Worm (Caenorhabditis elegans) whole organism, young adult: ENCODE data around the gene rsf-1.
A peak's percentile ranks its signal among the peaks of the same experiment; 100 is the strongest.

Experiments
- B0336.3 ChIP-seq: fragments of 200-800 bp; sonication (Bioruptor generic); IDR thresholded peaks from 2 replicates; pipeline ENCODE4 v1.3.6; 2022; ENCODE audit warnings: missing genetic modification characterization, missing compliant biosample characterization
- D2030.7 ChIP-seq: fragments of 200-800 bp; sonication (Bioruptor generic); IDR thresholded peaks from 2 replicates; pipeline ENCODE4 v1.3.6; 2022; ENCODE audit warnings: missing genetic modification reagents, missing genetic modification characterization, missing compliant biosample characterization
- F22D6.2 ChIP-seq: sonication (generic microtip); optimal IDR thresholded peaks from 2 replicates; lab custom pipeline; 2016; ENCODE audit warnings: mild to moderate bottlenecking, missing genetic modification characterization, missing compliant biosample characterization
- F33H1.4 ChIP-seq: fragments of 200-800 bp; sonication (Bioruptor generic); IDR thresholded peaks from 2 replicates; pipeline ENCODE4 v1.3.6; 2022; ENCODE audit warnings: missing genetic modification reagents, missing genetic modification characterization, missing compliant biosample characterization
- F57C9.4 ChIP-seq: sonication (generic microtip); optimal IDR thresholded peaks from 2 replicates; lab custom pipeline; 2017; ENCODE audit warnings: mild to moderate bottlenecking, missing genetic modification characterization, missing compliant biosample characterization
- K11D2.4 ChIP-seq: fragments of 200-800 bp; sonication (Bioruptor generic); IDR thresholded peaks from 2 replicates; pipeline ENCODE4 v1.3.6; 2022; ENCODE audit warnings: missing genetic modification reagents, missing genetic modification characterization, missing compliant biosample characterization
- K12H6.12 ChIP-seq: fragments of 200-800 bp; sonication (Bioruptor generic); optimal IDR thresholded peaks from 2 replicates; lab custom pipeline; 2018; ENCODE audit warnings: mild to moderate bottlenecking, missing genetic modification characterization, missing compliant biosample characterization
- Y56A3A.18 ChIP-seq: fragments of 200-800 bp; sonication (Bioruptor generic); IDR thresholded peaks from 2 replicates; pipeline ENCODE4 v1.3.6; 2022; ENCODE audit warnings: missing genetic modification reagents, missing genetic modification characterization, missing compliant biosample characterization
- ama-1 ChIP-seq, 3 experiments: fragments of 150-350 bp in 1 of 3; sonication (generic microtip) in 2 of 3; optimal IDR thresholded peaks; 2 replicates each; lab custom pipeline; 2014 to 2018; ENCODE audit warnings: missing biosample characterization in 2 of 3, missing genetic modification characterization in 2 of 3, missing genetic modification reagents in 2 of 3
- athp-1 ChIP-seq: sonication (generic microtip); optimal IDR thresholded peaks from 2 replicates; lab custom pipeline; 2017; ENCODE audit warnings: mild to moderate bottlenecking, missing genetic modification characterization, missing compliant biosample characterization
- ceh-58 ChIP-seq: fragments of 200-800 bp; sonication (Bioruptor generic); IDR thresholded peaks from 2 replicates; pipeline ENCODE4 v1.3.6; 2022; ENCODE audit warnings: missing genetic modification characterization, missing compliant biosample characterization
- ceh-79 ChIP-seq: sonication (generic microtip); optimal IDR thresholded peaks from 2 replicates; lab custom pipeline; 2017; ENCODE audit warnings: mild to moderate bottlenecking, missing genetic modification characterization, missing compliant biosample characterization
- ceh-91 ChIP-seq: fragments of 200-800 bp; sonication (Bioruptor generic); IDR thresholded peaks from 2 replicates; pipeline ENCODE4 v1.3.6; 2022; ENCODE audit warnings: missing genetic modification reagents, missing genetic modification characterization, missing compliant biosample characterization
- die-1 ChIP-seq: sonication (generic microtip); optimal IDR thresholded peaks from 2 replicates; lab custom pipeline; 2016; ENCODE audit warnings: missing genotype, mild to moderate bottlenecking, missing genetic modification characterization, missing compliant biosample characterization
- dox-1 ChIP-seq: fragments of 200-800 bp; sonication (Bioruptor generic); IDR thresholded peaks from 2 replicates; pipeline ENCODE4 v1.3.6; 2022; ENCODE audit warnings: missing genetic modification reagents, missing genetic modification characterization, missing compliant biosample characterization
- efl-1 ChIP-seq: fragments of 150-350 bp; optimal IDR thresholded peaks from 2 replicates; lab custom pipeline; 2014; ENCODE audit warnings: missing biosample characterization, missing genetic modification reagents, missing genetic modification characterization
- egrh-3 ChIP-seq: fragments of 200-800 bp; sonication (Bioruptor generic); IDR thresholded peaks from 2 replicates; pipeline ENCODE4 v1.3.6; 2022; ENCODE audit warnings: missing genetic modification reagents, missing genetic modification characterization, missing compliant biosample characterization
- ekl-4 ChIP-seq: fragments of 200-800 bp; sonication (Bioruptor generic); IDR thresholded peaks from 2 replicates; pipeline ENCODE4 v1.3.6; 2022; ENCODE audit warnings: missing genetic modification reagents, missing genetic modification characterization, missing compliant biosample characterization
- ets-4 ChIP-seq: fragments of 200-800 bp; sonication (Bioruptor generic); optimal IDR thresholded peaks from 2 replicates; lab custom pipeline; 2018; ENCODE audit warnings: mild to moderate bottlenecking, missing genetic modification characterization, missing compliant biosample characterization
- him-1 ChIP-seq: sonication (generic microtip); optimal IDR thresholded peaks from 2 replicates; lab custom pipeline; 2016; ENCODE audit warnings: missing genotype, missing genetic modification reagents, missing genetic modification characterization, missing compliant biosample characterization
- hlh-26 ChIP-seq: fragments of 200-800 bp; sonication (Bioruptor generic); conservative IDR thresholded peaks from 2 replicates; pipeline ENCODE4 v1.3.6; 2022; ENCODE audit warnings: missing genetic modification reagents, missing genetic modification characterization, missing compliant biosample characterization
- hrde-1 ChIP-seq: sonication (generic microtip); optimal IDR thresholded peaks from 2 replicates; lab custom pipeline; 2016; ENCODE audit warnings: missing genetic modification characterization, mild to moderate bottlenecking, missing compliant biosample characterization, moderate library complexity, missing genotype, missing genetic modification reagents, borderline replicate concordance
- let-526 ChIP-seq: fragments of 200-800 bp; sonication (Bioruptor generic); IDR thresholded peaks from 2 replicates; pipeline ENCODE4 v1.3.6; 2022; ENCODE audit warnings: missing genetic modification reagents, missing genetic modification characterization, missing compliant biosample characterization
- let-607 ChIP-seq, 2 experiments: fragments of 200-800 bp in 1 of 2; sonication (Bioruptor generic) in 1 of 2; sonication (generic microtip) in 1 of 2; optimal IDR thresholded peaks; 2 replicates each; lab custom pipeline; 2016 to 2018; ENCODE audit warnings: mild to moderate bottlenecking in 2 of 2, missing compliant biosample characterization in 2 of 2, missing genetic modification characterization in 2 of 2, moderate library complexity in 2 of 2, missing genotype in 1 of 2
- lin-54 ChIP-seq: fragments of 200-800 bp; sonication (Bioruptor generic); optimal IDR thresholded peaks from 2 replicates; lab custom pipeline; 2018; ENCODE audit warnings: mild to moderate bottlenecking, missing genetic modification characterization, missing compliant biosample characterization
- lsl-1 ChIP-seq: fragments of 200-800 bp; sonication (Bioruptor generic); optimal IDR thresholded peaks from 2 replicates; lab custom pipeline; 2018; ENCODE audit warnings: mild to moderate bottlenecking, missing genetic modification characterization, moderate library complexity, missing compliant biosample characterization
- lsy-27 ChIP-seq: sonication (generic microtip); optimal IDR thresholded peaks from 2 replicates; lab custom pipeline; 2017; ENCODE audit warnings: missing genetic modification characterization, mild to moderate bottlenecking, missing compliant biosample characterization, antibody characterized with exemption, missing genotype, borderline replicate concordance; ENCODE audit not compliant: insufficient read depth
- madf-8 ChIP-seq: fragments of 200-800 bp; sonication (Bioruptor generic); conservative IDR thresholded peaks from 2 replicates; pipeline ENCODE4 v1.3.6; 2022; ENCODE audit warnings: missing genetic modification reagents, missing genetic modification characterization, missing compliant biosample characterization
- mcd-1 ChIP-seq: fragments of 200-800 bp; sonication (Bioruptor generic); IDR thresholded peaks from 2 replicates; pipeline ENCODE4 v1.3.6; 2022; ENCODE audit warnings: missing genetic modification reagents, missing genetic modification characterization, missing compliant biosample characterization
- nhr-120 ChIP-seq: fragments of 200-800 bp; sonication (Bioruptor generic); IDR thresholded peaks from 2 replicates; pipeline ENCODE4 v1.3.6; 2022; ENCODE audit warnings: missing genetic modification characterization, missing compliant biosample characterization
- nhr-179 ChIP-seq: sonication (generic microtip); optimal IDR thresholded peaks from 2 replicates; lab custom pipeline; 2016; ENCODE audit warnings: mild to moderate bottlenecking, missing genetic modification characterization, missing compliant biosample characterization
- nhr-90 ChIP-seq: sonication (generic microtip); optimal IDR thresholded peaks from 2 replicates; lab custom pipeline; 2016; ENCODE audit warnings: missing genotype, mild to moderate bottlenecking, missing genetic modification characterization, missing compliant biosample characterization
- pha-4 ChIP-seq: fragments of 150-350 bp; sonication (generic microtip); optimal IDR thresholded peaks from 2 replicates; lab custom pipeline; 2014; ENCODE audit warnings: missing biosample characterization, missing genetic modification reagents, missing genetic modification characterization
- rec-8 ChIP-seq, 2 experiments: sonication (generic microtip); optimal IDR thresholded peaks; 2 replicates each; lab custom pipeline; 2016; ENCODE audit warnings: mild to moderate bottlenecking in 2 of 2, missing genetic modification characterization in 2 of 2, missing genetic modification reagents in 2 of 2, missing genotype in 2 of 2, missing biosample characterization in 1 of 2, missing compliant biosample characterization in 1 of 2, moderate library complexity in 1 of 2
- repo-1 ChIP-seq: sonication (generic microtip); optimal IDR thresholded peaks from 2 replicates; lab custom pipeline; 2017; ENCODE audit warnings: mild to moderate bottlenecking, missing genetic modification characterization, missing compliant biosample characterization
- snpc-1.1 ChIP-seq: sonication (generic microtip); optimal IDR thresholded peaks from 2 replicates; lab custom pipeline; 2017; ENCODE audit warnings: missing genetic modification characterization, mild to moderate bottlenecking, missing compliant biosample characterization, antibody characterized with exemption, moderate library complexity, missing genotype, missing genetic modification reagents; ENCODE audit not compliant: insufficient read depth
- snpc-3.4 ChIP-seq: sonication (generic microtip); optimal IDR thresholded peaks from 2 replicates; lab custom pipeline; 2017; ENCODE audit warnings: missing genetic modification characterization, mild to moderate bottlenecking, missing compliant biosample characterization, antibody characterized with exemption, moderate library complexity, missing genotype, missing genetic modification reagents
- snpc-4 ChIP-seq, 5 experiments: fragments of 150-350 bp in 1 of 5; sonication (generic microtip) in 4 of 5; optimal IDR thresholded peaks; 2 replicates each; lab custom pipeline; 2014 to 2018; ENCODE audit warnings: missing genetic modification characterization in 5 of 5, missing biosample characterization in 3 of 5, antibody characterized with exemption in 2 of 5, mild to moderate bottlenecking in 2 of 5, missing compliant biosample characterization in 2 of 5, missing genotype in 2 of 5, moderate library complexity in 2 of 5, missing genetic modification reagents in 1 of 5
- somi-1 ChIP-seq: fragments of 200-800 bp; sonication (Bioruptor generic); optimal IDR thresholded peaks from 2 replicates; lab custom pipeline; 2018; ENCODE audit warnings: mild to moderate bottlenecking, missing genetic modification characterization, missing compliant biosample characterization
- tbp1 ChIP-seq: fragments of 200-800 bp; sonication (Bioruptor generic); optimal IDR thresholded peaks from 2 replicates; lab custom pipeline; 2018; ENCODE audit warnings: mild to moderate bottlenecking, missing genetic modification characterization, missing compliant biosample characterization
- tbx-9 ChIP-seq: sonication (generic microtip); optimal IDR thresholded peaks from 2 replicates; lab custom pipeline; 2016; ENCODE audit warnings: borderline replicate concordance, missing genetic modification characterization, inconsistent platforms, missing compliant biosample characterization
- unc-130 ChIP-seq: sonication (generic microtip); optimal IDR thresholded peaks from 2 replicates; lab custom pipeline; 2016; ENCODE audit warnings: missing genetic modification reagents, missing genetic modification characterization, missing compliant biosample characterization
- xnd-1 ChIP-seq: sonication (generic microtip); optimal IDR thresholded peaks from 2 replicates; lab custom pipeline; 2016; ENCODE audit warnings: missing genotype, missing genetic modification reagents, missing genetic modification characterization, missing compliant biosample characterization
- ztf-18 ChIP-seq: sonication (generic microtip); optimal IDR thresholded peaks from 2 replicates; lab custom pipeline; 2016; ENCODE audit warnings: missing genotype, mild to moderate bottlenecking, missing genetic modification characterization, missing compliant biosample characterization
- ztf-6 ChIP-seq: fragments of 200-800 bp; sonication (Bioruptor generic); IDR thresholded peaks from 2 replicates; pipeline ENCODE4 v1.3.6; 2022; ENCODE audit warnings: missing genetic modification reagents, missing genetic modification characterization, missing compliant biosample characterization

Gene rsf-1

DNA sequence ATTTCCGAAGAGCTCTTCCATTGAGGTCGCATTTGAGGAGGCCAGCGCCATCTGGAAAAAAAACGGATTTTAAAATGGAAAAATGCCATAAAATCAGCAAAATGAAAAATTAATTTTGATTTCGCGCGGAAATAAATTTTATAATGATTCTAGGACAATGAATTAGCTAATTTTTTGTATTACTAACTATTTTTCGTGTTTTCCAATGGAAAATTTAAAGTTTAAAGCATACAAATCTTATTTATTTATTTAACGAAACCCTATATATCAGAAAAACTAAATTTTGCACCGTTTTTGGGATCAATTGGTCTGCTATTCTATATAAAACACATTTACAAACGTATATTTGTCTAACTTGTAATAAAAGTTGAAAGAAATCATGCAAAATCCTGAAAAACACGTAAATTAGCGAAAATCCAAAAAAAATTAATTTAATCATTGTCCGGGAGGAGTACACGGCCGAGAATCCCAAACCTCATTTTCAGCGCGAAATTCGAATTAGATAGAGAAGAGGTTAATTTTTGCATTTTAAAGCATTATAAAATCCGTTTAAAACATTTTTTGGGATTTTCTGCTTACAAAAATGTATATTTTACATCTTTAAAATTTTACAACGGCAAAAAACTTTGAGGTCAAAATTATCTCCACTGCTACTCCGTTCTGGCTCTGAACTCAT, 16.0 kb upstream of the rsf-1 start, which contains the start of gene C47G2.3 (continued):
- TF ChIP-seq K11D2.4 (GFP tag; lab: Robert Waterston, UW) = no peak
- TF ChIP-seq ceh-58 (GFP tag; lab: Robert Waterston, UW) = no peak
- peak; percentile 70 for TF ChIP-seq snpc-3.4 (tag; lab: Kevin White, UChicago)
- TF ChIP-seq madf-8 = peak; percentile 25
- TF ChIP-seq F22D6.2 = no peak
- no peak for TF ChIP-seq hlh-26
- TF ChIP-seq xnd-1 = peak; percentile 42
- peak; percentile 31; the same call in 1 of the 2 replicates for TF ChIP-seq dox-1 (GFP tag; lab: Robert Waterston, UW)
- TF ChIP-seq unc-130 (GFP tag; lab: Kevin White, UChicago) = peak; percentile 72
- TF ChIP-seq pha-4 (tag; lab: Kevin White, UChicago) = no peak
- TF ChIP-seq D2030.7 (GFP tag; lab: Robert Waterston, UW) = peak; percentile 56
- peak; percentile 25 for TF ChIP-seq snpc-4 (GFP tag; optimal IDR thresholded peaks at IDR 0.05; lab: Kevin White, UChicago)
- TF ChIP-seq snpc-4 (tag; optimal IDR thresholded peaks at IDR 0.05; lab: Kevin White, UChicago) = peak in 2 of 4 experiments; percentile 45 to 49
- peak; percentile 38 for TF ChIP-seq him-1 (tag; lab: Kevin White, UChicago)
- no peak for TF ChIP-seq tbx-9
- peak; percentile 86 for TF ChIP-seq lin-54 (GFP tag; lab: Kevin White, UChicago)
- no peak for TF ChIP-seq ztf-6 (GFP tag; lab: Robert Waterston, UW)
- no peak for TF ChIP-seq ceh-79
- TF ChIP-seq ama-1 (optimal IDR thresholded peaks at IDR 0.05; lab: Kevin White, UChicago) = no peak
- peak in 1 of 2 experiments; percentile 6 for TF ChIP-seq ama-1 (GFP tag; optimal IDR thresholded peaks at IDR 0.05; lab: Kevin White, UChicago)
- TF ChIP-seq tbp1 (GFP tag; lab: Kevin White, UChicago) = peak; percentile 18
- no peak for TF ChIP-seq Y56A3A.18 (GFP tag; lab: Robert Waterston, UW)
- no peak for TF ChIP-seq somi-1 (GFP tag; lab: Kevin White, UChicago)
- TF ChIP-seq nhr-179 (tag; lab: Kevin White, UChicago) = no peak
- peak; percentile 55 for TF ChIP-seq efl-1 (GFP tag; lab: Kevin White, UChicago)
- TF ChIP-seq let-607 (tag; optimal IDR thresholded peaks at IDR 0.05; lab: Kevin White, UChicago) = peak in 1 of 2 experiments; percentile 51
- TF ChIP-seq repo-1 = no peak
- peak; percentile 49 for TF ChIP-seq lsl-1 (GFP tag; lab: Kevin White, UChicago)
- peak in 1 of 2 experiments; percentile 25 for TF ChIP-seq rec-8 (tag; optimal IDR thresholded peaks at IDR 0.05; lab: Kevin White, UChicago)
- no peak for TF ChIP-seq K12H6.12
- TF ChIP-seq lsy-27 (tag; lab: Kevin White, UChicago) = no peak
- no peak for TF ChIP-seq snpc-1.1 (tag; lab: Kevin White, UChicago)
- TF ChIP-seq ztf-18 = peak; percentile 20

- TF ChIP-seq egrh-3 (GFP tag; lab: Robert Waterston, UW) (no peak), nhr-120 (GFP tag; lab: Robert Waterston, UW) (no peak), die-1 (tag; lab: Kevin White, UChicago) (no peak), let-526 (GFP tag; lab: Robert Waterston, UW) (no peak), hrde-1 (no peak), lin-54 (GFP tag; lab: Kevin White, UChicago) (peak; percentile 64), D2030.7 (GFP tag; lab: Robert Waterston, UW) (peak; percentile 48), let-607 (tag; optimal IDR thresholded peaks at IDR 0.05; lab: Kevin White, UChicago) (no peak), ets-4 (GFP tag; lab: Kevin White, UChicago) (no peak), ceh-91 (GFP tag; lab: Robert Waterston, UW) (peak; percentile 28; the same call in 1 of the 2 replicates), nhr-90 (tag; lab: Kevin White, UChicago) (no peak), F33H1.4 (GFP tag; lab: Robert Waterston, UW) (peak; percentile 48), mcd-1 (GFP tag; lab: Robert Waterston, UW) (peak; percentile 94), ekl-4 (0 out of 2 replicates have a peak, but pooled peaks have one; percentile 45), madf-8 (peak; percentile 21; the same call in 1 of the 2 replicates), B0336.3 (GFP tag; lab: Robert Waterston, UW) (no peak), lsl-1 (GFP tag; lab: Kevin White, UChicago) (peak; percentile 66), athp-1 (peak; percentile 78), F57C9.4 (tag; lab: Kevin White, UChicago) (no peak)
These were observed 12.8 kb upstream of the rsf-1 start, which contains the start of gene C47G2.4 for ce11 chrII:11293433-11293832. Gene C47G2.4, minus strand, starts transcription at chrII:11293606.
